Worm (Caenorhabditis elegans) whole organism, young adult: ENCODE results near the gene srt-32.

ENCODE experiments used
- F49E8.2 ChIP-seq: sonication (generic microtip); optimal IDR thresholded peaks from 3 replicates; lab custom pipeline; 2017; ENCODE audit warnings: missing genetic modification characterization, mild to moderate bottlenecking, missing compliant biosample characterization, antibody characterized with exemption, moderate library complexity; ENCODE audit not compliant: insufficient read depth
- efl-1 ChIP-seq: fragments of 150-350 bp; optimal IDR thresholded peaks from 2 replicates; lab custom pipeline; 2014; ENCODE audit warnings: missing biosample characterization, missing genetic modification reagents, missing genetic modification characterization
- lag-1 ChIP-seq: fragments of 200-800 bp; sonication (Bioruptor generic); IDR thresholded peaks from 2 replicates; pipeline ENCODE4 v1.3.6; 2022; ENCODE audit warnings: missing genetic modification reagents, missing genetic modification characterization, missing compliant biosample characterization
- lin-35 ChIP-seq, 3 experiments: fragments of 150-350 bp in 2 of 3; sonication (generic microtip) in 1 of 3; optimal IDR thresholded peaks; 2 replicates each; lab custom pipeline; 2014 to 2018; ENCODE audit warnings: missing biosample characterization in 3 of 3, missing genetic modification characterization in 3 of 3, missing genetic modification reagents in 3 of 3
- madf-3 ChIP-seq: fragments of 200-800 bp; sonication (Bioruptor generic); IDR thresholded peaks from 2 replicates; pipeline ENCODE4 v1.3.6; 2022; ENCODE audit warnings: missing genetic modification reagents, missing genetic modification characterization, missing compliant biosample characterization
- mes-4 ChIP-seq: sonication (generic microtip); optimal IDR thresholded peaks from 2 replicates; lab custom pipeline; 2016; ENCODE audit warnings: missing genotype, missing genetic modification characterization, missing compliant biosample characterization
- snpc-4 ChIP-seq, 5 experiments: fragments of 150-350 bp in 1 of 5; sonication (generic microtip) in 4 of 5; optimal IDR thresholded peaks; 2 replicates each; lab custom pipeline; 2014 to 2018; ENCODE audit warnings: missing genetic modification characterization in 5 of 5, missing biosample characterization in 3 of 5, antibody characterized with exemption in 2 of 5, mild to moderate bottlenecking in 2 of 5, missing compliant biosample characterization in 2 of 5, missing genotype in 2 of 5, moderate library complexity in 2 of 5, missing genetic modification reagents in 1 of 5
- unc-62 ChIP-seq: fragments of 150-350 bp; optimal IDR thresholded peaks from 2 replicates; lab custom pipeline; 2014; ENCODE audit warnings: missing biosample characterization, missing genetic modification reagents, missing genetic modification characterization
- ztf-25 ChIP-seq: fragments of 200-800 bp; sonication (Bioruptor generic); IDR thresholded peaks from 2 replicates; pipeline ENCODE4 v1.3.6; 2022; ENCODE audit warnings: missing genetic modification reagents, missing genetic modification characterization, missing compliant biosample characterization
- ztf-3 ChIP-seq: fragments of 200-800 bp; sonication (Bioruptor generic); optimal IDR thresholded peaks from 2 replicates; lab custom pipeline; 2018; ENCODE audit warnings: mild to moderate bottlenecking, missing genetic modification characterization, missing compliant biosample characterization

ce11 chrV:14576745-14577373 is 17.4 kb downstream of the srt-32 start:
- TF ChIP-seq lin-35 (GFP tag; optimal IDR thresholded peaks at IDR 0.05; lab: Kevin White, UChicago) (no peak), madf-3 (no peak), efl-1 (GFP tag; lab: Kevin White, UChicago) (no peak), snpc-4 (GFP tag; optimal IDR thresholded peaks at IDR 0.05; lab: Kevin White, UChicago) (no peak), snpc-4 (tag; optimal IDR thresholded peaks at IDR 0.05; lab: Kevin White, UChicago) (no peak), ztf-3 (GFP tag; lab: Kevin White, UChicago) (no peak), unc-62 (GFP tag; lab: Kevin White, UChicago) (no peak), ztf-25 (GFP tag; lab: Robert Waterston, UW) (no peak), F49E8.2 (no peak), mes-4 (tag; lab: Kevin White, UChicago) (no peak), lag-1 (GFP tag; lab: Robert Waterston, UW) (no peak)
